Worm (Caenorhabditis elegans) whole organism, midembryonic: ENCODE data around the gene sre-13.

Source experiments
- cog-1 ChIP-seq: sonication (generic microtip); optimal IDR thresholded peaks from 2 replicates; lab custom pipeline; 2016; ENCODE audit warnings: missing genetic modification characterization, missing compliant biosample characterization
- flt-1 ChIP-seq: fragments of 200-800 bp; sonication (Bioruptor generic); IDR thresholded peaks from 2 replicates; pipeline ENCODE4 v1.3.6; 2022; ENCODE audit warnings: missing genetic modification characterization, missing compliant biosample characterization
- klf-2 ChIP-seq: fragments of 200-800 bp; sonication (Bioruptor generic); conservative IDR thresholded peaks from 2 replicates; pipeline ENCODE4 v1.3.6; 2022; ENCODE audit warnings: missing genetic modification reagents, missing genetic modification characterization, missing compliant biosample characterization
- med-1 ChIP-seq: sonication (generic microtip); optimal IDR thresholded peaks from 2 replicates; lab custom pipeline; 2017; ENCODE audit warnings: missing genetic modification characterization, mild to moderate bottlenecking, missing compliant biosample characterization, antibody characterized with exemption, missing genetic modification reagents; ENCODE audit not compliant: insufficient read depth

ce11 chrII:14615735-14616134 is 20.9 kb downstream of the sre-13 start, which contains the start of gene mltn-9:
- TF ChIP-seq flt-1, result no peak
- TF ChIP-seq klf-2 (GFP tag; lab: Robert Waterston, UW), result no peak
- TF ChIP-seq med-1, result no peak
- TF ChIP-seq cog-1 (tag; lab: Kevin White, UChicago), result no peak
